Worm (Caenorhabditis elegans): ENCODE results near the gene irld-62.

The irld-62 gene

ce11 chrV:15313529-15313928, 2.6 kb downstream of the irld-62 start:
- TF ChIP-seq nhr-12 (tag; optimal IDR thresholded peaks at IDR 0.05) (no peak), sma-9 (GFP tag; optimal IDR thresholded peaks at IDR 0.05) (no peak), sma-9 (tag; optimal IDR thresholded peaks at IDR 0.05) (no peak), R02D3.7 (tag; optimal IDR thresholded peaks at IDR 0.05) (no peak), gmeb-1 (tag; optimal IDR thresholded peaks at IDR 0.05) (no peak), nhr-237 (tag; optimal IDR thresholded peaks at IDR 0.05) (no peak), nhr-23 (tag; optimal IDR thresholded peaks at IDR 0.05) (no peak), C34F6.9 (tag; optimal IDR thresholded peaks at IDR 0.05) (no peak), ceh-16 (tag; optimal IDR thresholded peaks at IDR 0.05) (no peak), nhr-6 (tag; optimal IDR thresholded peaks at IDR 0.05) (no peak), ztf-11 (tag; optimal IDR thresholded peaks at IDR 0.05) (no peak), ama-1 (optimal IDR thresholded peaks at IDR 0.05) (no peak), lin-13 (GFP tag; optimal IDR thresholded peaks at IDR 0.05) (no peak), nhr-129 (tag; optimal IDR thresholded peaks at IDR 0.05) (no peak), alr-1 (tag; optimal IDR thresholded peaks at IDR 0.05) (no peak), elt-1 (tag; optimal IDR thresholded peaks at IDR 0.05) (no peak)

ce11 chrV:15315827-15316527, 5.1 kb downstream of the irld-62 start, which contains the start of the genes srt-22 and nhr-246:
srt-22 (minus strand) TSS chrV:15315927.
nhr-246 (plus strand) TSS chrV:15316477.
- no peak for TF ChIP-seq ceh-82 (tag; optimal IDR thresholded peaks at IDR 0.05)
- TF ChIP-seq blmp-1 (tag; optimal IDR thresholded peaks at IDR 0.05; ENCODE audit: insufficient read depth): no peak
- TF ChIP-seq mdl-1 (tag; optimal IDR thresholded peaks at IDR 0.05): no peak
- TF ChIP-seq lsy-2 (tag; optimal IDR thresholded peaks at IDR 0.05): no peak
- TF ChIP-seq R02D3.7 (tag; optimal IDR thresholded peaks at IDR 0.05): no peak
- TF ChIP-seq nhr-77 (tag; optimal IDR thresholded peaks at IDR 0.05): no peak
- no peak for TF ChIP-seq nhr-10 (tag; optimal IDR thresholded peaks at IDR 0.05)
- no peak for TF ChIP-seq unc-62 (GFP tag; optimal IDR thresholded peaks at IDR 0.05)
- no peak for TF ChIP-seq ZK546.5 (tag; optimal IDR thresholded peaks at IDR 0.05)
- TF ChIP-seq peb-1 (tag; optimal IDR thresholded peaks at IDR 0.05): no peak
- no peak for TF ChIP-seq fos-1 (tag; optimal IDR thresholded peaks at IDR 0.05)
- TF ChIP-seq skn-1 (tag; optimal IDR thresholded peaks at IDR 0.05): no peak
- no peak for TF ChIP-seq nhr-21 (tag; optimal IDR thresholded peaks at IDR 0.05)
- no peak for TF ChIP-seq nhr-6 (tag; optimal IDR thresholded peaks at IDR 0.05)
- no peak for TF ChIP-seq aly-2 (tag; optimal IDR thresholded peaks at IDR 0.05)
- TF ChIP-seq lin-11 (tag; optimal IDR thresholded peaks at IDR 0.05): no peak
- no peak for TF ChIP-seq crh-2 (tag; optimal IDR thresholded peaks at IDR 0.05)

- TF ChIP-seq sma-9 (GFP tag; optimal IDR thresholded peaks at IDR 0.05) (peak; percentile 79), sma-9 (tag; optimal IDR thresholded peaks at IDR 0.05) (no peak), gmeb-1 (tag; optimal IDR thresholded peaks at IDR 0.05) (peak; percentile 42), lsy-2 (tag; optimal IDR thresholded peaks at IDR 0.05) (no peak), sma-3 (GFP tag; optimal IDR thresholded peaks at IDR 0.05) (peak; percentile 11), lin-11 (tag; optimal IDR thresholded peaks at IDR 0.05) (no peak), crh-2 (tag; optimal IDR thresholded peaks at IDR 0.05) (peak; percentile 34), fos-1 (tag; optimal IDR thresholded peaks at IDR 0.05) (peak; percentile 99), egl-27 (tag; optimal IDR thresholded peaks at IDR 0.05) (peak; percentile 35)
These were observed 7.8 kb downstream of the irld-62 start, which contains the start of gene nhr-291 for ce11 chrV:15318638-15319037. nhr-291 (plus strand) TSS chrV:15318961.

- peak; percentile 69 for TF ChIP-seq fos-1 (tag; optimal IDR thresholded peaks at IDR 0.05)
These were observed 11.8 kb downstream of the irld-62 start, which contains the start of gene nhr-247 for ce11 chrV:15322653-15323052. nhr-247 (plus strand) TSS chrV:15322982.

- TF ChIP-seq skn-1 (tag; optimal IDR thresholded peaks at IDR 0.05): no peak
- TF ChIP-seq lin-39 (tag; optimal IDR thresholded peaks at IDR 0.05): no peak
- TF ChIP-seq ztf-1 (GFP tag; conservative IDR thresholded peaks at IDR 0.05): no peak
- TF ChIP-seq sem-4 (tag; optimal IDR thresholded peaks at IDR 0.05): no peak
- peak; percentile 94 for TF ChIP-seq fos-1 (tag; optimal IDR thresholded peaks at IDR 0.05)
These were observed 12.5 kb downstream of the irld-62 start for ce11 chrV:15323417-15323816.
